Worm (Caenorhabditis elegans): ENCODE measurements around the gene chhy-1.

ce11 chrII:8627907-8628306 is 10.5 kb upstream of the chhy-1 start:
- no peak for TF ChIP-seq tab-1 (GFP tag; IDR thresholded peaks at IDR 0.05)
- no peak for TF ChIP-seq ztf-29 (GFP tag; IDR thresholded peaks at IDR 0.05)
- TF ChIP-seq ztf-23 (GFP tag; IDR thresholded peaks at IDR 0.05) = no peak
- no peak for TF ChIP-seq klf-2 (GFP tag; conservative IDR thresholded peaks at IDR 0.05)
- TF ChIP-seq med-1 (GFP tag; optimal IDR thresholded peaks at IDR 0.05; ENCODE audit: insufficient read depth) = no peak
- no peak for TF ChIP-seq ref-1 (GFP tag; conservative IDR thresholded peaks at IDR 0.05)
- no peak for TF ChIP-seq flt-1 (GFP tag; IDR thresholded peaks at IDR 0.05)
- TF ChIP-seq T22C8.4 (GFP tag; IDR thresholded peaks at IDR 0.05) = no peak
- TF ChIP-seq cog-1 (tag; optimal IDR thresholded peaks at IDR 0.05) = no peak

All from whole organism, midembryonic.